Worm (Caenorhabditis elegans): ENCODE measurements around the gene mab-7.

DNA sequence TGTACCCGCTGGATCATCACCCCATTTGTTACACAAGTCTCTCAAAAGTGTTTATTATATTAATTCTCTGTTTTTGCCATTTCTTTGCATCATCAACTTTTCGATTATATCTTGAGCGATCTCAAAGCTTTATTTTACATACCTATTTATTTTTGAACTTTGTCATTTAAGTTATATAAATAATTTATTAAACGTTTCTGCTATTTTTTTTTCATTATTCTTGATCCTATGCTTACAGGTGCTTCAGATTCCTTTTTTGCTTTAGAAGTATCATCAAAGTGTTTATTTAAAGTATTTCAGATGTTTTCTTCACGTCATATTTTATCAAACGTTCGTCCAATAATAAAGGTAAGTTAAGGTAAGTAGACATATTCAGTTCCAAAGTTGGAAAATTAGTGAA lies 20.2 kb upstream of the mab-7 start, which contains the start of gene F35H12.5:
- TF ChIP-seq nhr-237 (tag; optimal IDR thresholded peaks at IDR 0.05) (no peak), snpc-4 (tag; optimal IDR thresholded peaks at IDR 0.05) (no peak), nhr-12 (tag; optimal IDR thresholded peaks at IDR 0.05) (no peak), nhr-2 (tag; optimal IDR thresholded peaks at IDR 0.05) (no peak), elt-3 (tag; optimal IDR thresholded peaks at IDR 0.05) (no peak), lin-13 (tag; optimal IDR thresholded peaks at IDR 0.05) (no peak), tbx-8 (GFP tag; optimal IDR thresholded peaks at IDR 0.05) (no peak), lsy-2 (tag; optimal IDR thresholded peaks at IDR 0.05) (no peak)

Measured in whole organism, mixed stage, embryonic.